Fruit fly (Drosophila melanogaster): ENCODE data around the gene thw.

thw gene

DNA sequence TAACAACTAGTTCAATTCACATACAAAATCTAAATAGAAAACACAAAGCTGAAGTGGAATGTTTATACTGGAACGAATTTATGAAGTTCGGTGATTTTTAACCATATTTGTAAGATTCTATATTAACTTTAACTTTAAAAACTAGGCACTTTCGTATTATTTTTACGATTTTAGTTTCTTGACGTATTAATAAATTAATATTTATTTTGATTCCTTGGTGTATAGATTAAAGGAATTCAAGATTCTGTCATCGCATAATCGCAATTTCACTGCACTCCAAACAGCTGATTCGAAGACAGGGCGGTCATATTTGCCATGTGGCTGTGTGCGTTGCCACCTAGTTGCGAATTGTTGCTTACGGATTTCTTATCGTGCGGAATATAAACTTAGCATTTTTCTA lies 25.2 kb downstream of the thw start, which contains the start of the genes CG1227 and Dtwd2 (continued):
- no peak for TF ChIP-seq her (GFP tag; optimal IDR thresholded peaks at IDR 0.05)
- TF ChIP-seq peb (GFP tag; IDR thresholded peaks at IDR 0.05), result peak; percentile 62; the same call in 1 of the 2 replicates
- TF ChIP-seq hth (optimal IDR thresholded peaks at IDR 0.05), result no peak
- peak; percentile 31 for TF ChIP-seq CG1792 (GFP tag; optimal IDR thresholded peaks at IDR 0.05)
- TF ChIP-seq ssp (GFP tag; IDR thresholded peaks at IDR 0.05), result peak; percentile 57
- TF ChIP-seq Ravus (GFP tag; IDR thresholded peaks at IDR 0.05), result peak; percentile 59
- TF ChIP-seq CHES-1-like (GFP tag; optimal IDR thresholded peaks at IDR 0.05), result peak; percentile 32
- peak; percentile 96 for TF ChIP-seq CoRest (tag; optimal IDR thresholded peaks at IDR 0.05)
- peak; percentile 74 for TF ChIP-seq exex (tag; optimal IDR thresholded peaks at IDR 0.05)
- TF ChIP-seq cwo (GFP tag; optimal IDR thresholded peaks at IDR 0.05), result no peak
- peak; percentile 65 for TF ChIP-seq Abd-B (GFP tag; optimal IDR thresholded peaks at IDR 0.05)
- TF ChIP-seq CG9437 (GFP tag; optimal IDR thresholded peaks at IDR 0.05), result peak; percentile 86
- TF ChIP-seq CG7357 (GFP tag; IDR thresholded peaks at IDR 0.05), result peak; percentile 73; the same call in 2 of the 3 replicates
- TF ChIP-seq CG4404 (GFP tag; IDR thresholded peaks at IDR 0.05), result no peak
- TF ChIP-seq ems (GFP tag; optimal IDR thresholded peaks at IDR 0.05), result peak; percentile 72
- TF ChIP-seq Xrp1 (GFP tag; IDR thresholded peaks at IDR 0.05), result peak; percentile 96
- no peak for TF ChIP-seq Sry-β (GFP tag; optimal IDR thresholded peaks at IDR 0.05)
- TF ChIP-seq gfzf (GFP tag; optimal IDR thresholded peaks at IDR 0.05), result peak; percentile 8
- peak; percentile 83 for TF ChIP-seq Taf1 (GFP tag; IDR thresholded peaks at IDR 0.05)
- TF ChIP-seq ro (GFP tag; IDR thresholded peaks at IDR 0.05), result no peak
- no peak for TF ChIP-seq bigmax (GFP tag; optimal IDR thresholded peaks at IDR 0.05)
- peak; percentile 90 for TF ChIP-seq Ptx1 (GFP tag; IDR thresholded peaks at IDR 0.05)
- peak; percentile 96 for TF ChIP-seq Fer3 (tag; optimal IDR thresholded peaks at IDR 0.05)
- TF ChIP-seq CG5953 (GFP tag; IDR thresholded peaks at IDR 0.05), result peak; percentile 78
- peak; percentile 87 for TF ChIP-seq caup (GFP tag; optimal IDR thresholded peaks at IDR 0.05; ENCODE audit: severe bottlenecking)
- TF ChIP-seq HLH54F (GFP tag; optimal IDR thresholded peaks at IDR 0.05), result peak; percentile 50
- TF ChIP-seq CG8765 (GFP tag; IDR thresholded peaks at IDR 0.05), result peak; percentile 73; the same call in 1 of the 2 replicates
- TF ChIP-seq so (GFP tag; IDR thresholded peaks at IDR 0.05), result peak; percentile 95
- peak; percentile 94 for TF ChIP-seq Sox102F (GFP tag; optimal IDR thresholded peaks at IDR 0.05)
- TF ChIP-seq NC2β (GFP tag; optimal IDR thresholded peaks at IDR 0.05), result peak; percentile 12
- TF ChIP-seq Rx (GFP tag; IDR thresholded peaks at IDR 0.05), result peak; percentile 47; the same call in 1 of the 2 replicates
- no peak for TF ChIP-seq Lpt (GFP tag; optimal IDR thresholded peaks at IDR 0.05)
- peak; percentile 83 for TF ChIP-seq CG11456 (GFP tag; IDR thresholded peaks at IDR 0.05)
- TF ChIP-seq kah (GFP tag; optimal IDR thresholded peaks at IDR 0.05), result peak; percentile 72
- TF ChIP-seq kni (GFP tag; optimal IDR thresholded peaks at IDR 0.05), result no peak
- peak; percentile 95 for TF ChIP-seq CG18262 (tag; optimal IDR thresholded peaks at IDR 0.05)
- peak; percentile 51; the same call in 1 of the 2 replicates for TF ChIP-seq CG16779 (GFP tag; IDR thresholded peaks at IDR 0.05)
- TF ChIP-seq CG4707 (GFP tag; optimal IDR thresholded peaks at IDR 0.05), result peak; percentile 77
- TF ChIP-seq Antp (GFP tag; optimal IDR thresholded peaks at IDR 0.05), result no peak
- TF ChIP-seq CG6813 (GFP tag; optimal IDR thresholded peaks at IDR 0.05), result peak; percentile 81
- peak; percentile 90 for TF ChIP-seq trem (tag; optimal IDR thresholded peaks at IDR 0.05)
- peak; percentile 82 for TF ChIP-seq CG43689 (GFP tag; IDR thresholded peaks at IDR 0.05)
- TF ChIP-seq ttk (GFP tag; IDR thresholded peaks at IDR 0.05), result peak; percentile 91
- TF ChIP-seq ci (GFP tag; IDR thresholded peaks at IDR 0.05), result peak; percentile 96
- peak; percentile 50 for TF ChIP-seq CG8359 (GFP tag; optimal IDR thresholded peaks at IDR 0.05; ENCODE audit: borderline replicate concordance)
- TF ChIP-seq CG8478 (optimal IDR thresholded peaks at IDR 0.05), result no peak
- peak; percentile 55; the same call in 1 of the 2 replicates for TF ChIP-seq CG10959 (GFP tag; IDR thresholded peaks at IDR 0.05)
- TF ChIP-seq CG9932 (GFP tag; IDR thresholded peaks at IDR 0.05), result peak; percentile 89
- peak; percentile 89 for TF ChIP-seq CG11247 (GFP tag; IDR thresholded peaks at IDR 0.05)
- TF ChIP-seq CG8944 (GFP tag; optimal IDR thresholded peaks at IDR 0.05), result no peak
- peak; percentile 86 for TF ChIP-seq Bteb2 (GFP tag; optimal IDR thresholded peaks at IDR 0.05)
- TF ChIP-seq D19A (tag; optimal IDR thresholded peaks at IDR 0.05), result peak; percentile 92
